Fruit fly (Drosophila melanogaster) whole organism, embryonic: ENCODE measurements around the gene CG15549.

ENCODE experiments used
- Atf-2 ChIP-seq: fragments of 200-800 bp; sonication (Bioruptor generic); optimal IDR thresholded peaks from 2 replicates; lab custom pipeline; 2016; ENCODE audit warnings: missing biosample characterization, missing genetic modification characterization
- Awh ChIP-seq: fragments of 200-800 bp; sonication (Bioruptor generic); IDR thresholded peaks from 2 replicates; pipeline ENCODE4, ENCODE4 v1.3.6; 2022; ENCODE audit warnings: missing biosample characterization, missing genetic modification characterization
- CG1024 ChIP-seq: fragments of 200-800 bp; sonication (Bioruptor generic); IDR thresholded peaks from 2 replicates; pipeline ENCODE4 v1.3.6; 2022; ENCODE audit warnings: missing biosample characterization, missing genetic modification characterization
- CG10462 ChIP-seq: fragments of 200-800 bp; sonication (Bioruptor generic); optimal IDR thresholded peaks from 2 replicates; lab custom pipeline; 2016; ENCODE audit warnings: missing biosample characterization, missing genetic modification characterization
- CG11504 ChIP-seq: fragments of 200-800 bp; sonication (Bioruptor generic); optimal IDR thresholded peaks from 3 replicates; lab custom pipeline; 2019; ENCODE audit warnings: missing biosample characterization, mild to moderate bottlenecking, missing genetic modification characterization, moderate library complexity
- CG12071 ChIP-seq: fragments of 200-800 bp; sonication (Bioruptor generic); optimal IDR thresholded peaks from 3 replicates; lab custom pipeline; 2018; ENCODE audit warnings: missing biosample characterization, mild to moderate bottlenecking, missing genetic modification characterization
- CG12236 ChIP-seq: fragments of 200-800 bp; sonication (Bioruptor generic); optimal IDR thresholded peaks from 2 replicates; lab custom pipeline; 2016; ENCODE audit warnings: missing biosample characterization, missing genetic modification characterization
- CG12659 ChIP-seq: fragments of 200-800 bp; sonication (Bioruptor generic); optimal IDR thresholded peaks from 3 replicates; lab custom pipeline; 2017; ENCODE audit warnings: mild to moderate bottlenecking, missing biosample characterization, missing genetic modification reagents, missing genetic modification characterization
- CG14667 ChIP-seq: fragments of 200-800 bp; sonication (Bioruptor generic); IDR thresholded peaks from 2 replicates; pipeline ENCODE4 v1.3.6; 2022; ENCODE audit warnings: missing biosample characterization, missing genetic modification characterization
- CG15479 ChIP-seq: fragments of 200-800 bp; sonication (Bioruptor generic); optimal IDR thresholded peaks from 3 replicates; lab custom pipeline; 2019; ENCODE audit warnings: missing biosample characterization, mild to moderate bottlenecking, missing genetic modification characterization, moderate library complexity
- CG17359 ChIP-seq: fragments of 200-800 bp; sonication (Bioruptor generic); optimal IDR thresholded peaks from 3 replicates; lab custom pipeline; 2018; ENCODE audit warnings: missing biosample characterization, mild to moderate bottlenecking, missing genetic modification characterization, moderate library complexity
- CG18262 ChIP-seq: fragments of 200-800 bp; optimal IDR thresholded peaks from 3 replicates; lab custom pipeline; 2019; ENCODE audit warnings: missing biosample characterization, mild to moderate bottlenecking, missing genetic modification characterization, moderate library complexity
- CG2120 ChIP-seq: fragments of 200-800 bp; sonication (Bioruptor generic); optimal IDR thresholded peaks from 3 replicates; lab custom pipeline; 2016; ENCODE audit warnings: missing biosample characterization, missing genetic modification characterization
- CG2199 ChIP-seq: fragments of 200-800 bp; sonication (Bioruptor generic); IDR thresholded peaks from 3 replicates; pipeline ENCODE4 v1.3.6; 2022; ENCODE audit warnings: missing biosample characterization, missing genetic modification characterization
- CG2202 ChIP-seq: fragments of 200-800 bp; sonication (Bioruptor generic); optimal IDR thresholded peaks from 2 replicates; lab custom pipeline; 2018; ENCODE audit warnings: missing biosample characterization, mild to moderate bottlenecking, missing genetic modification characterization
- CG31388 ChIP-seq: fragments of 200-800 bp; sonication (Bioruptor generic); optimal IDR thresholded peaks from 2 replicates; lab custom pipeline; 2016; ENCODE audit warnings: missing biosample characterization, missing genetic modification characterization
- CG34376 ChIP-seq: fragments of 200-800 bp; sonication (Bioruptor generic); optimal IDR thresholded peaks from 2 replicates; lab custom pipeline; 2018; ENCODE audit warnings: missing biosample characterization, mild to moderate bottlenecking, missing genetic modification characterization
- CG4404 ChIP-seq: fragments of 200-800 bp; sonication (Bioruptor generic); IDR thresholded peaks from 2 replicates; pipeline ENCODE4 v1.3.6; 2022; ENCODE audit warnings: missing biosample characterization, missing genetic modification characterization
- CG5245 ChIP-seq: fragments of 200-800 bp; sonication (Bioruptor generic); optimal IDR thresholded peaks from 3 replicates; lab custom pipeline; 2016; ENCODE audit warnings: missing biosample characterization, missing genetic modification characterization
- CG6254 ChIP-seq: fragments of 200-800 bp; sonication (Bioruptor generic); optimal IDR thresholded peaks from 3 replicates; lab custom pipeline; 2017; ENCODE audit warnings: mild to moderate bottlenecking, missing biosample characterization, missing genetic modification reagents, missing genetic modification characterization
- CG7839 ChIP-seq: fragments of 200-800 bp; sonication (Bioruptor generic); optimal IDR thresholded peaks from 3 replicates; lab custom pipeline; 2018; ENCODE audit warnings: missing biosample characterization, mild to moderate bottlenecking, missing genetic modification characterization, moderate library complexity
- CG8281 ChIP-seq: fragments of 200-800 bp; sonication (Bioruptor generic); optimal IDR thresholded peaks from 2 replicates; lab custom pipeline; 2018; ENCODE audit warnings: missing biosample characterization, mild to moderate bottlenecking, missing genetic modification characterization, moderate library complexity
- CG9215 ChIP-seq: fragments of 200-800 bp; sonication (Bioruptor generic); IDR thresholded peaks from 2 replicates; pipeline ENCODE4 v1.3.6; 2022; ENCODE audit warnings: missing biosample characterization, missing genetic modification characterization
- Drgx ChIP-seq: fragments of 200-800 bp; sonication (Bioruptor generic); IDR thresholded peaks from 2 replicates; pipeline ENCODE4 v1.3.6; 2022; ENCODE audit warnings: missing biosample characterization, missing genetic modification characterization
- ERR ChIP-seq: fragments of 200-800 bp; sonication (Bioruptor generic); optimal IDR thresholded peaks from 2 replicates; lab custom pipeline; 2016; ENCODE audit warnings: missing biosample characterization, missing genetic modification characterization
- HHEX ChIP-seq: fragments of 200-800 bp; sonication (Bioruptor generic); optimal IDR thresholded peaks from 3 replicates; lab custom pipeline; 2017; ENCODE audit warnings: missing biosample characterization, mild to moderate bottlenecking, missing genetic modification characterization, missing genetic modification reagents
- HLH3B ChIP-seq: fragments of 200-800 bp; sonication (Bioruptor generic); IDR thresholded peaks from 2 replicates; pipeline ENCODE4 v1.3.6; 2022; ENCODE audit warnings: missing biosample characterization, missing genetic modification characterization
- Hr39 ChIP-seq: fragments of >200 bp; optimal IDR thresholded peaks from 2 replicates; lab custom pipeline; 2017
- Meics ChIP-seq: fragments of 200-800 bp; sonication (Bioruptor generic); optimal IDR thresholded peaks from 2 replicates; lab custom pipeline; 2017; ENCODE audit warnings: missing biosample characterization, mild to moderate bottlenecking, missing genetic modification characterization
- Mrtf ChIP-seq: fragments of 200-800 bp; sonication (Bioruptor generic); IDR thresholded peaks from 3 replicates; pipeline ENCODE4 v1.3.6; 2022; ENCODE audit warnings: missing biosample characterization, missing genetic modification characterization
- Nf-YB ChIP-seq: fragments of 200-800 bp; sonication (Bioruptor generic); optimal IDR thresholded peaks from 3 replicates; lab custom pipeline; 2019; ENCODE audit warnings: missing biosample characterization, mild to moderate bottlenecking, missing genetic modification characterization, moderate library complexity
- Oli ChIP-seq: fragments of 200-800 bp; sonication (Bioruptor generic); optimal IDR thresholded peaks from 2 replicates; lab custom pipeline; 2018; ENCODE audit warnings: missing biosample characterization, mild to moderate bottlenecking, missing genetic modification characterization, moderate library complexity
- Poxn ChIP-seq: fragments of 200-800 bp; sonication (Bioruptor generic); IDR thresholded peaks from 2 replicates; pipeline ENCODE4 v1.3.6; 2022; ENCODE audit warnings: missing biosample characterization, missing genetic modification characterization
- Sin3A ChIP-seq: fragments of >200 bp; optimal IDR thresholded peaks from 2 replicates; lab custom pipeline; 2018
- Trl ChIP-seq, 3 experiments: fragments of >200 bp in 2 of 3; fragments of 200-800 bp in 1 of 3; sonication (Bioruptor generic) in 1 of 3; optimal IDR thresholded peaks; 2 replicates in 1 of 3; 3 replicates in 2 of 3; lab custom pipeline; 2016 to 2017; ENCODE audit warnings: missing biosample characterization in 1 of 3, missing genetic modification characterization in 1 of 3
- ac ChIP-seq: fragments of 200-800 bp; sonication (Bioruptor generic); optimal IDR thresholded peaks from 3 replicates; lab custom pipeline; 2017; ENCODE audit warnings: missing biosample characterization, mild to moderate bottlenecking, missing genetic modification characterization
- amos ChIP-seq: fragments of 200-800 bp; sonication (Bioruptor generic); IDR thresholded peaks from 2 replicates; pipeline ENCODE4 v1.3.6; 2022; ENCODE audit warnings: missing biosample characterization, missing genetic modification characterization; ENCODE audit not compliant: partially characterized antibody
- cg ChIP-seq: fragments of 200-800 bp; sonication (Bioruptor generic); optimal IDR thresholded peaks from 3 replicates; lab custom pipeline; 2019; ENCODE audit warnings: missing biosample characterization, mild to moderate bottlenecking, missing genetic modification characterization, moderate library complexity
- chm ChIP-seq: fragments of 200-800 bp; sonication (Bioruptor generic); IDR thresholded peaks from 2 replicates; pipeline ENCODE4 v1.3.6; 2022; ENCODE audit warnings: missing biosample characterization, missing genetic modification characterization
- croc ChIP-seq: fragments of 200-800 bp; sonication (Bioruptor generic); conservative IDR thresholded peaks from 3 replicates; pipeline ENCODE4 v1.3.6; 2022; ENCODE audit warnings: missing biosample characterization, missing genetic modification characterization
- da ChIP-seq: fragments of 200-800 bp; sonication (Bioruptor generic); optimal IDR thresholded peaks from 2 replicates; lab custom pipeline; 2016; ENCODE audit warnings: missing biosample characterization, missing genetic modification characterization
- fd64A ChIP-seq: fragments of 200-800 bp; sonication (Bioruptor generic); optimal IDR thresholded peaks from 3 replicates; lab custom pipeline; 2018; ENCODE audit warnings: missing biosample characterization, mild to moderate bottlenecking, missing genetic modification characterization
- fru ChIP-seq: fragments of >200 bp; optimal IDR thresholded peaks from 2 replicates; lab custom pipeline; 2017
- gcm2 ChIP-seq: fragments of 200-800 bp; sonication (Bioruptor generic); optimal IDR thresholded peaks from 2 replicates; lab custom pipeline; 2016; ENCODE audit warnings: missing biosample characterization, missing genetic modification characterization
- grn ChIP-seq: fragments of 200-800 bp; sonication (Bioruptor generic); optimal IDR thresholded peaks from 3 replicates; lab custom pipeline; 2017; ENCODE audit warnings: missing biosample characterization, missing genetic modification characterization
- lab ChIP-seq: fragments of 200-800 bp; sonication (Bioruptor generic); optimal IDR thresholded peaks from 3 replicates; lab custom pipeline; 2017; ENCODE audit warnings: missing biosample characterization, missing genetic modification characterization, mild to moderate bottlenecking, moderate library complexity, missing genetic modification reagents
- nerfin-2 ChIP-seq: fragments of 200-800 bp; sonication (Bioruptor generic); IDR thresholded peaks from 2 replicates; pipeline ENCODE4 v1.3.6; 2022; ENCODE audit warnings: missing biosample characterization, missing genetic modification characterization; ENCODE audit not compliant: partially characterized antibody
- nom ChIP-seq: fragments of 200-800 bp; sonication (Bioruptor generic); optimal IDR thresholded peaks from 2 replicates; lab custom pipeline; 2017; ENCODE audit warnings: missing biosample characterization, missing genetic modification characterization, mild to moderate bottlenecking, moderate library complexity, missing genetic modification reagents
- ranshi ChIP-seq: fragments of 200-800 bp; sonication (Bioruptor generic); IDR thresholded peaks from 2 replicates; pipeline ENCODE4 v1.3.6; 2022; ENCODE audit warnings: missing biosample characterization, missing genetic modification characterization
- sens ChIP-seq: fragments of 200-800 bp; sonication (Bioruptor generic); peaks from one replicate; lab custom pipeline; 2016; ENCODE audit warnings: missing biosample characterization, missing genetic modification characterization
- slp2 ChIP-seq: fragments of 200-800 bp; sonication (Bioruptor generic); optimal IDR thresholded peaks from 2 replicates; lab custom pipeline; 2016; ENCODE audit warnings: missing biosample characterization, missing genetic modification characterization
- sr ChIP-seq: fragments of 200-800 bp; sonication (Bioruptor generic); IDR thresholded peaks from 3 replicates; pipeline ENCODE4 v1.3.6; 2022; ENCODE audit warnings: missing biosample characterization, missing genetic modification characterization
- twi ChIP-seq: fragments of 200-800 bp; optimal IDR thresholded peaks from 2 replicates; lab custom pipeline; 2019; ENCODE audit warnings: missing biosample characterization, mild to moderate bottlenecking, missing genetic modification characterization, moderate library complexity

The CG15549 gene

DNA sequence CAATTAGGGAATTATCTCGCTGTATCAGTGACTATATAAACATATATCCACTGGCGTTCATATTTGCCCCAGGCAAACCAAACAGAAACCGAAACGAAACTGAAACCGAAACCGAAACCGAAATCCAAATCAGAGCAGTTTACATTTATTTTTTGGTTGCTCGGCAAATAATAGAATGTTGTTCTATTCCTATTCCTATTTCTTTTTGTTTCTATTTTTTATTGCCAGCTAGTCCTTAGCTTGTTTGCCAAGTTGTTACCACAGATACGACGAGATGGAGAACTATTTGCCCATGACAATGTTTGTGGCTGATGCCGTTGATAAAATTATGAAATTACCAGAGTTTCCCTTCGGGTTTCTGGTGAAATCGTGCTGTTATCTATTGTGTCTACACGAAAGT lies 17.4 kb downstream of the CG15549 start (continued):
- peak; percentile 18 for TF ChIP-seq CG17359 (tag; lab: Kevin White, UChicago)
- TF ChIP-seq Hr39 (lab: Kevin White, UChicago) = no peak
- TF ChIP-seq CG34376 (GFP tag; lab: Kevin White, UChicago) = no peak
- TF ChIP-seq fd64A = no peak
- TF ChIP-seq CG14667 = no peak
- peak; percentile 2 for TF ChIP-seq HHEX (GFP tag; lab: Kevin White, UChicago)
- TF ChIP-seq sens = peak; percentile 55
- peak; percentile 53 for TF ChIP-seq CG2202 (tag; lab: Kevin White, UChicago)
- TF ChIP-seq CG31388 (GFP tag; lab: Kevin White, UChicago) = no peak
- TF ChIP-seq gcm2 (GFP tag; lab: Kevin White, UChicago) = no peak
- no peak for TF ChIP-seq Awh (GFP tag; lab: Robert Waterston, UW)
- TF ChIP-seq amos (GFP tag; lab: Robert Waterston, UW) = no peak
- TF ChIP-seq ERR (GFP tag; lab: Kevin White, UChicago) = no peak
- no peak for TF ChIP-seq CG8281 (tag; lab: Kevin White, UChicago)
- TF ChIP-seq chm (GFP tag; lab: Robert Waterston, UW) = 0 out of 2 replicates have a peak, but pooled peaks have one; percentile 24
- no peak for TF ChIP-seq fru
- peak; percentile 41 for TF ChIP-seq CG12236 (GFP tag; lab: Kevin White, UChicago)
- no peak for TF ChIP-seq lab (GFP tag; lab: Kevin White, UChicago)
- no peak for TF ChIP-seq CG4404 (GFP tag; lab: Robert Waterston, UW)
- TF ChIP-seq HLH3B = no peak
- no peak for TF ChIP-seq CG2199 (GFP tag; lab: Robert Waterston, UW)
- peak; percentile 42 for TF ChIP-seq CG18262 (tag; lab: Kevin White, UChicago)
- TF ChIP-seq Mrtf (GFP tag; lab: Robert Waterston, UW) = no peak
- no peak for TF ChIP-seq CG9215 (GFP tag; lab: Robert Waterston, UW)
- no peak for TF ChIP-seq Sin3A (lab: Kevin White, UChicago)
- no peak for TF ChIP-seq Meics
- TF ChIP-seq Atf-2 = no peak
- no peak for TF ChIP-seq da (GFP tag; lab: Kevin White, UChicago)
- peak; percentile 68 for TF ChIP-seq ac (GFP tag; lab: Kevin White, UChicago)
- peak; percentile 19 for TF ChIP-seq Nf-YB
- TF ChIP-seq CG11504 = peak; percentile 0
- TF ChIP-seq croc (GFP tag; lab: Robert Waterston, UW) = no peak
- TF ChIP-seq CG15479 (GFP tag; lab: Kevin White, UChicago) = peak; percentile 40
- TF ChIP-seq Drgx (GFP tag; lab: Robert Waterston, UW) = no peak
- TF ChIP-seq CG6254 (GFP tag; lab: Kevin White, UChicago) = no peak
- TF ChIP-seq Trl (optimal IDR thresholded peaks at IDR 0.05; lab: Kevin White, UChicago) = no peak
- TF ChIP-seq Trl (GFP tag; optimal IDR thresholded peaks at IDR 0.05; lab: Kevin White, UChicago) = no peak
- no peak for TF ChIP-seq Oli (tag; lab: Kevin White, UChicago)
- TF ChIP-seq nom (GFP tag; lab: Kevin White, UChicago) = no peak
- no peak for TF ChIP-seq sr (GFP tag; lab: Robert Waterston, UW)
- no peak for TF ChIP-seq slp2 (GFP tag; lab: Kevin White, UChicago)
- no peak for TF ChIP-seq CG7839 (tag; lab: Kevin White, UChicago)
- no peak for TF ChIP-seq CG12659
- no peak for TF ChIP-seq CG12071
- TF ChIP-seq twi (tag; lab: Kevin White, UChicago) = peak; percentile 38
- TF ChIP-seq CG10462 (GFP tag; lab: Kevin White, UChicago) = no peak
- no peak for TF ChIP-seq cg (GFP tag; lab: Kevin White, UChicago)
- no peak for TF ChIP-seq Poxn
- TF ChIP-seq CG1024 = no peak
- no peak for TF ChIP-seq ranshi (GFP tag; lab: Robert Waterston, UW)
- peak; percentile 30 for TF ChIP-seq grn (GFP tag; lab: Kevin White, UChicago)
- TF ChIP-seq CG2120 = no peak
- TF ChIP-seq nerfin-2 = no peak
- TF ChIP-seq CG5245 (GFP tag; lab: Kevin White, UChicago) = no peak
